Worm (Caenorhabditis elegans) whole organism, L4/young adult: Measurements from ENCODE around the gene fbxa-26.
"Not testable (repeated sequence)": the region's sequence is repeated elsewhere in the genome, so short reads cannot be mapped to it uniquely, and the experiment has no call there.

Experiments used
- W03F9.2 ChIP-seq: fragments of 150-350 bp; optimal IDR thresholded peaks from 2 replicates; lab custom pipeline; 2014; ENCODE audit warnings: missing biosample characterization, missing genetic modification characterization
- dao-5 ChIP-seq: sonication (generic microtip); optimal IDR thresholded peaks from 2 replicates; lab custom pipeline; 2016; ENCODE audit warnings: missing genotype, missing genetic modification characterization, moderate library complexity, missing compliant biosample characterization
- him-1 ChIP-seq: sonication (generic microtip); optimal IDR thresholded peaks from 2 replicates; lab custom pipeline; 2016; ENCODE audit warnings: missing genotype, missing genetic modification reagents, missing genetic modification characterization, missing compliant biosample characterization

fbxa-26 gene

ce11 chrIII:1357973-1358372 lies 15.7 kb upstream of the fbxa-26 start, which contains the start of gene Y82E9BR.8:
TSS of gene Y82E9BR.8 (minus strand) at chrIII:1358073.
- TF ChIP-seq him-1; W03F9.2 (tag; lab: Kevin White, UChicago); dao-5: not testable (repeated sequence)

- TF ChIP-seq W03F9.2 (tag; lab: Kevin White, UChicago) (no peak), him-1 (no peak), dao-5 (no peak)
These were observed 13.0 kb upstream of the fbxa-26 start, which contains the start of gene Y82E9BL.1 for ce11 chrIII:1355320-1355719. TSS of gene Y82E9BL.1 (minus strand) at chrIII:1355420.

ce11 chrIII:1354523-1354922 lies 12.2 kb upstream of the fbxa-26 start:
- TF ChIP-seq him-1 (no peak), dao-5 (no peak), W03F9.2 (tag; lab: Kevin White, UChicago) (no peak)

ce11 chrIII:1350745-1351144 lies 8.4 kb upstream of the fbxa-26 start, which contains the start of gene Y82E9BL.3:
TSS of gene Y82E9BL.3 (minus strand) at chrIII:1350845.
- TF ChIP-seq W03F9.2 (tag; lab: Kevin White, UChicago) = no peak
- TF ChIP-seq dao-5 = no peak
- TF ChIP-seq him-1 = no peak

- TF ChIP-seq W03F9.2 (tag; lab: Kevin White, UChicago) (no peak), dao-5 (no peak), him-1 (no peak)
These were observed 7.0 kb upstream of the fbxa-26 start, which contains the start of gene fbxa-25 for ce11 chrIII:1349313-1349712. TSS of gene fbxa-25 (minus strand) at chrIII:1349450.

- no peak for TF ChIP-seq W03F9.2 (tag; lab: Kevin White, UChicago)
- no peak for TF ChIP-seq him-1
- no peak for TF ChIP-seq dao-5
These were observed 5.2 kb upstream of the fbxa-26 start, which contains the start of gene Y82E9BL.5 for ce11 chrIII:1347539-1347938. TSS of gene Y82E9BL.5 (minus strand) at chrIII:1347639.

- no peak for TF ChIP-seq dao-5
- TF ChIP-seq W03F9.2 (tag; lab: Kevin White, UChicago) = no peak
- TF ChIP-seq him-1 = no peak
These were observed 4.7 kb upstream of the fbxa-26 start for ce11 chrIII:1347003-1347402.

ce11 chrIII:1345694-1346093 lies 3.4 kb upstream of the fbxa-26 start, which contains the start of gene Y82E9BL.6:
TSS of gene Y82E9BL.6 (minus strand) at chrIII:1345794.
- TF ChIP-seq dao-5 = no peak
- TF ChIP-seq W03F9.2 (tag; lab: Kevin White, UChicago) = no peak

ce11 chrIII:1342919-1343419 lies 647 bp upstream of the fbxa-26 start, which contains the start of gene fbxa-27:
TSS of gene fbxa-27 (plus strand) at chrIII:1342969.
- no peak for TF ChIP-seq him-1
- TF ChIP-seq dao-5 = no peak
- TF ChIP-seq W03F9.2 (tag; lab: Kevin White, UChicago) = no peak

- TF ChIP-seq him-1 = no peak
- no peak for TF ChIP-seq dao-5
- TF ChIP-seq W03F9.2 (tag; lab: Kevin White, UChicago) = no peak
These were observed 2.1 kb downstream of the fbxa-26 start, which contains the start of gene fbxa-5 for ce11 chrIII:1340240-1340639. TSS of gene fbxa-5 (minus strand) at chrIII:1340340.

- TF ChIP-seq him-1 = no peak
- no peak for TF ChIP-seq dao-5
- no peak for TF ChIP-seq W03F9.2 (tag; lab: Kevin White, UChicago)
These were observed 10.4 kb downstream of the fbxa-26 start, which contains the start of gene Y82E9BL.19 for ce11 chrIII:1331894-1332293. TSS of gene Y82E9BL.19 (plus strand) at chrIII:1332016.

- TF ChIP-seq W03F9.2 (tag; lab: Kevin White, UChicago) = no peak
- TF ChIP-seq him-1 = no peak
- no peak for TF ChIP-seq dao-5
These were observed 15.8 kb downstream of the fbxa-26 start, which contains the start of gene Y82E9BL.18 for ce11 chrIII:1326490-1326889. TSS of gene Y82E9BL.18 (plus strand) at chrIII:1326790.

ce11 chrIII:1324513-1324912 lies 17.8 kb downstream of the fbxa-26 start, which contains the start of gene fbxa-14:
TSS of gene fbxa-14 (minus strand) at chrIII:1324613.
- TF ChIP-seq him-1 = no peak
- TF ChIP-seq dao-5 = no peak
- TF ChIP-seq W03F9.2 (tag; lab: Kevin White, UChicago) = no peak

ce11 chrIII:1323555-1323954 lies 18.8 kb downstream of the fbxa-26 start:
- no peak for TF ChIP-seq W03F9.2 (tag; lab: Kevin White, UChicago)
- no peak for TF ChIP-seq him-1
- TF ChIP-seq dao-5 = no peak

- TF ChIP-seq him-1 = no peak
- no peak for TF ChIP-seq dao-5
- TF ChIP-seq W03F9.2 (tag; lab: Kevin White, UChicago) = no peak
These were observed 20.8 kb downstream of the fbxa-26 start, which contains the start of gene fbxa-15 for ce11 chrIII:1321561-1321960. TSS of gene fbxa-15 (minus strand) at chrIII:1321661.
